Worm (Caenorhabditis elegans): ENCODE measurements around the gene fkb-4.

Gene fkb-4

DNA sequence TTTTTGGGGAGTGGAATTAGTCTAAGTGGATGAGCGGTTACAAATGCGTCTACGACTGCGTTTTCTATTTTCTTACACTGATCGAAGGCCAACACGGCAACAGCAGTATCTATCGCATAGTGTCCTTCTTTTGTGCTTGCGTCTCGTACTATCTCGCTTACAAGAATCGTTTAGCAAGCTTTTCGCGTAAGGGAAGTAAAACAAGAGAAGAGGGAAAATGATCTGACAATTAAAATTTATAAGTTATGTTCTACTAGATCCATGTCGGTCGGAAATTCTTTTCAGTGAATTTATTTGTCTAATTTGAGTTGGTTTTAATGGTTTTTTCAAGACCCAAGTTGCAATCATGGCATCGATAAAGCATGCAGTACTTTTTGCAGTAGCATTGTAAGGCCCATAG lies at the start of gene fkb-4:
TSS of gene fkb-4 (minus strand) at position 101 of the 400 bp plus-strand sequence.
- TF ChIP-seq nhr-25 (tag; optimal IDR thresholded peaks at IDR 0.05) (peak; percentile 44), mdl-1 (tag; optimal IDR thresholded peaks at IDR 0.05) (no peak)

DNA sequence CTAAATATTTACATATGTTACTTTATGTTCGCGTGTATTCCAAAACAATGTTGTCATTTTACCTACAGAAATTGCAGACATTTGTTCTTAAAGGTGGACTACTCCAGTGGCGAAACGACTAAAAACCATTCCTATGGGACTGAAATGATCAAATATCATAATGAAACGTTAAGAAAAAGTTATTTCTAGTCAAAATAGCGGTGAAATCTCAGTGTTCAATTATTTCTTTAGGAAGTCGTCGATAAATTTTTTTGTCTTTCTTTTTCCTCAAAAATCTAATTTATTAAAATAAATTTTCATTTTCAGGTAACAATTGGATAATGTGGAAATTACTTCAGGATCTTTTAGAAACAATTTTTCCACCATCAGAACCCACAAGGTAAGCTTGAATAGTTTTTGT lies 48.5 kb upstream of the fkb-4 start, which contains the start of gene C44H9.4:
TSS of gene C44H9.4 (plus strand) at position 301 of the 400 bp plus-strand sequence.
- no peak for TF ChIP-seq nhr-25 (tag; optimal IDR thresholded peaks at IDR 0.05)
- no peak for TF ChIP-seq fos-1 (tag; optimal IDR thresholded peaks at IDR 0.05)
- no peak for TF ChIP-seq aly-2 (tag; optimal IDR thresholded peaks at IDR 0.05)

DNA sequence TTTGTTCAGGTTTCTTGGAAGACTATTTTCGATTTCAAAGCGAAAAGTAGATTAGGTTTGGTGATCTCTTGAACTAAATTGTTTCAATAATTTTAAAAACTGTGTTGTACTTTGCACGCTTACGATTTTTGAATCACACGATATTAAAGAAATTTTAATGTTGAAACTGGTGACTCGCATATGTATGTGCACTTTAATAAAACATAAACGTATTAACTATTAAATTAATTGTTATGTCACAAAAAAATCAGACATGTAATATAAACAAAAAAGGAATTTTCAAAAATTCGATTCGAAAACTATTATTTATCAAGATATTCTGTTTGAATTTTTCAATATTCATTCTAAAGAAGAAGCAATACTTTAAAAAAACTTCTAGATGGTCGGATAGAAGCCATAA lies 40.3 kb upstream of the fkb-4 start, which contains the start of gene ugt-15:
TSS of gene ugt-15 (plus strand) at position 301 of the 400 bp plus-strand sequence.
- TF ChIP-seq pqm-1 (tag; optimal IDR thresholded peaks at IDR 0.05) (peak; percentile 22), elt-2 (tag; optimal IDR thresholded peaks at IDR 0.05) (peak; percentile 13), ceh-82 (tag; optimal IDR thresholded peaks at IDR 0.05) (no peak)

DNA sequence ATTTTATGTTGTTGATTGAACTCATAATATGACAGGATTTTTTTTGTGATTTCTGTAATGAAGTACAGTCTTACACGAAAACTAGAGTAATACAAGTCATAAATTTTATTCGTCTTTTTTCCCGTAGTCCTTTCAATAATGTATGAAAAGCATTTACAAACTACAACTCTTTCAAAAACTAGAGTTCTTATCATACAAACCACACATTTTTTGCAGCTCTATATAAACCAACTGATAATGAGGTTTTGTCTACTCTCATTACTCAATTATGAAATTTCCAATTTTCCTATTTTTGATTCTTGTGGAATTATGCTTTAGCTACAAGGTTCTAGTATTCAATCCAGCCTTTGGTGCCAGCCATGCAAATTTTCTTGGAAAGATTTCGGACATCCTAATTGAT lies 37.9 kb upstream of the fkb-4 start, which contains the start of gene ugt-16:
TSS of gene ugt-16 (plus strand) at position 248 of the 400 bp plus-strand sequence.
- no peak for TF ChIP-seq egl-27 (tag; optimal IDR thresholded peaks at IDR 0.05)
- TF ChIP-seq elt-2 (tag; optimal IDR thresholded peaks at IDR 0.05) = peak; percentile 71
- TF ChIP-seq ZK546.5 (tag; optimal IDR thresholded peaks at IDR 0.05) = no peak
- peak; percentile 53 for TF ChIP-seq pqm-1 (tag; optimal IDR thresholded peaks at IDR 0.05)

DNA sequence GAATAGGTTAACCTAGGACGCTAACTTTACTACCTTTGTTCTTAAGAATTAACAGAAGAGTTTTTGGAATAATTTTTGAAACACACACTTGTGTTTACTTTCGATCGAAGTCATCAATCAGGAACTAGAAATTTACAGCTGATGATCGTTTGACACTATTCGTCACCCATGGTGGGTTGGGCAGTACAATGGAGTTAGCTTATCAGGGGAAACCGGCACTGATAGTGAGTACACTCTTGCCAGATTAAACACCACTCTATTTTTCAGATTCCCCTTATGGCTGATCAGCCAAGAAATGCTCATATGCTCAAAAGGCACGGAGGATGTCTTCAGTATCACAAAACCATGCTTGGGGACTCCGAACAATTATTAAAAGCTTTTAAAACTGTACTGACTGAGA lies 35.1 kb upstream of the fkb-4 start:
- TF ChIP-seq jun-1 (tag; optimal IDR thresholded peaks at IDR 0.05) (peak; percentile 26), lin-39 (tag; optimal IDR thresholded peaks at IDR 0.05) (no peak), snpc-4 (tag; optimal IDR thresholded peaks at IDR 0.05) (no peak), lsy-12 (tag; optimal IDR thresholded peaks at IDR 0.05) (no peak), unc-62 (GFP tag; optimal IDR thresholded peaks at IDR 0.05) (no peak), R02D3.7 (tag; optimal IDR thresholded peaks at IDR 0.05) (no peak), elt-2 (tag; optimal IDR thresholded peaks at IDR 0.05) (peak; percentile 77), sea-2 (GFP tag; optimal IDR thresholded peaks at IDR 0.05) (no peak), nhr-76 (tag; optimal IDR thresholded peaks at IDR 0.05) (no peak), pqm-1 (tag; optimal IDR thresholded peaks at IDR 0.05) (peak; percentile 89), unc-39 (tag; optimal IDR thresholded peaks at IDR 0.05) (no peak)

DNA sequence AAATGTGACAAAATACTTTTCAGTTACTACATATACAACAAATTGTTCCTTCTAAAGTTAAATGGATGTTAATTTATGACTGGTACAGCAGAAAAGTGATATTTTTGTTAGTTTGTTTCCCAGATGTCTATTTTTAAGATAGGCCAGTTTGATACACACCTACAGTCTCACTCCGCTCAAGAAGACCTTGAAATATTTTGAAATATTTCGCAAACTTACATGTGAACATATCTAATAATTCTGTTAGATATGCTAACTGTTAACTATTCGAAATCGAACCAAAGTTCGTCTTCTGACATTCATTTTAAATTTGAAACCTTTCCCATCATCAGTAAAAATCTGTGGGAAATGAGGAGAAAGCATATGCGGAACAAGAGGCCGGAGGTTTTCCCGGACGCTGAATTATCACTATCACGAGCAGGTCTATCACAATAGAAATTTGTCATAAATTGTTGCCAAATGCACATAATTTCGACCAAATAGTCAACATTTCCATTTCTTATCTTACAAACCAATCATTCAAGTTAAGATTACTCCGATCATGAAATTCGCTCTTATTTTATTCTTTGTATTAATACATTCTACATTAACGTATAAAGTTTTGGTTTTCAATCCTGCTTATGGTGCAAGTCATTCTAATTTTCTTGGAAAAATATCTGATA lies 33.0 kb upstream of the fkb-4 start, which contains the start of the genes ZC443.4 and ugt-18:
TSS of gene ZC443.4 (minus strand) at position 95 of the 662 bp plus-strand sequence.
TSS of gene ugt-18 (plus strand) at position 469 of the 662 bp plus-strand sequence.
- TF ChIP-seq sea-2 (GFP tag; optimal IDR thresholded peaks at IDR 0.05) (no peak), fkh-10 (GFP tag; optimal IDR thresholded peaks at IDR 0.05) (no peak), nhr-67 (tag; optimal IDR thresholded peaks at IDR 0.05) (no peak), unc-62 (GFP tag; optimal IDR thresholded peaks at IDR 0.05) (no peak), lin-39 (tag; optimal IDR thresholded peaks at IDR 0.05) (no peak), jun-1 (tag; optimal IDR thresholded peaks at IDR 0.05) (peak; percentile 65), pqm-1 (tag; optimal IDR thresholded peaks at IDR 0.05) (peak; percentile 68), lsy-12 (tag; optimal IDR thresholded peaks at IDR 0.05) (no peak), unc-39 (tag; optimal IDR thresholded peaks at IDR 0.05) (no peak), aly-2 (tag; optimal IDR thresholded peaks at IDR 0.05) (no peak), ztf-11 (tag; optimal IDR thresholded peaks at IDR 0.05) (no peak), nhr-76 (tag; optimal IDR thresholded peaks at IDR 0.05) (no peak), fkh-2 (tag; optimal IDR thresholded peaks at IDR 0.05) (no peak), fos-1 (tag; optimal IDR thresholded peaks at IDR 0.05) (no peak), ama-1 (optimal IDR thresholded peaks at IDR 0.05) (no peak), nfya-1 (tag; optimal IDR thresholded peaks at IDR 0.05; ENCODE audit: insufficient read depth) (no peak), egl-5 (tag; optimal IDR thresholded peaks at IDR 0.05) (no peak), nhr-11 (tag; optimal IDR thresholded peaks at IDR 0.05) (no peak), mdl-1 (tag; optimal IDR thresholded peaks at IDR 0.05) (no peak), egl-27 (tag; optimal IDR thresholded peaks at IDR 0.05) (no peak), eor-1 (tag; optimal IDR thresholded peaks at IDR 0.05) (no peak), elt-1 (tag; optimal IDR thresholded peaks at IDR 0.05) (no peak), nhr-12 (tag; optimal IDR thresholded peaks at IDR 0.05) (no peak), elt-2 (tag; optimal IDR thresholded peaks at IDR 0.05) (peak; percentile 31), ZK546.5 (tag; optimal IDR thresholded peaks at IDR 0.05) (no peak), nhr-77 (tag; optimal IDR thresholded peaks at IDR 0.05) (no peak)

Measured in whole organism, L3 larva.